Fruit fly (Drosophila melanogaster): ENCODE results near the gene CG11892.

Gene CG11892

DNA sequence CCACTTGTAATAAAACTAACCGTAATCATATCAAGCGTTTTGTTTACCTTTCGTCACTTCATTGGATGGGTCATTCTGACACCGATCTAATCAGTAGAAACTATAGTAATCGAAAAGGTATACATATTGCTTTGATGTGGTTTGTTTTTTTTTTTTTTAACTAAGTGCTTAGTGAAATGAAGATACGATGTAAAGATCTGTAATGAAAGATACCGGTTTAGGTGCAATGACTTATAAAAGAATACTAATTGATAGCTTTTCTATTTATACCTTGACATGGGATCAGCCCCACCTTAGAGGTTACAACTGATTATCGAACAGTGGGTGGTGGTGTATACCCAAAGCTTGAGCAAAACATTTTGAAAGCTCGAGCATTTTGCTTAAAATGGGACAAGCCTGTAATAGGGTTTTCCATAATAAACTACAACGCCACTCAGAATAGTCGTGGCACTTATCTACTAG lies 1.9 kb downstream of the CG11892 start, which contains the start of gene CG31300:
Gene CG31300, plus strand, starts transcription at position 412 of the 462 bp plus-strand sequence.
- no peak for TF ChIP-seq usp (GFP tag; optimal IDR thresholded peaks at IDR 0.05)
- TF ChIP-seq psq (optimal IDR thresholded peaks at IDR 0.05), result no peak
- TF ChIP-seq pan (optimal IDR thresholded peaks at IDR 0.05), result no peak
- no peak for TF ChIP-seq CG8478 (optimal IDR thresholded peaks at IDR 0.05)
- no peak for TF ChIP-seq Dll (optimal IDR thresholded peaks at IDR 0.05)
- no peak for TF ChIP-seq EcR (GFP tag; optimal IDR thresholded peaks at IDR 0.05)

DNA sequence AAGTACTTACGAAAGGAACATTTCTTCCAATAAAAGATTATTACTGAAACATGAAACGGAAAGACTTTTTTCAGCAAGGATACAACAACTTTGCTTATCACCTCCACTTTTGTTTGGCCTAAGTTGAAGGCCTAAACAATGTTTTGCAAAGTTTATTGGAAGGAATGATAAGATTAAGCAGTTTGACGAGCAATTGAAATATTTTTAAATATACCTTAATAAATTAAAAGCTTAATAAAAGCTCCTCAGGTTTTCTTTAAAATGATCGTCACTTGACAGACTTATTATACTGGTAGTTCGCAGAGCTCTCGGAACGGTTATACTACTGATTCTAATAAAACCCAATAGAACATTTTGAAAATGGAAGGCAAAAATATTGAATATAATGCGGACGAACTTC lies 3.8 kb downstream of the CG11892 start, which contains the start of gene CG31104:
Gene CG31104, plus strand, starts transcription at position 301 of the 400 bp plus-strand sequence.
- TF ChIP-seq usp (GFP tag; optimal IDR thresholded peaks at IDR 0.05) (no peak), pan (optimal IDR thresholded peaks at IDR 0.05) (no peak), EcR (GFP tag; optimal IDR thresholded peaks at IDR 0.05) (no peak), Dll (optimal IDR thresholded peaks at IDR 0.05) (no peak), psq (optimal IDR thresholded peaks at IDR 0.05) (no peak), CG8478 (optimal IDR thresholded peaks at IDR 0.05) (no peak)

DNA sequence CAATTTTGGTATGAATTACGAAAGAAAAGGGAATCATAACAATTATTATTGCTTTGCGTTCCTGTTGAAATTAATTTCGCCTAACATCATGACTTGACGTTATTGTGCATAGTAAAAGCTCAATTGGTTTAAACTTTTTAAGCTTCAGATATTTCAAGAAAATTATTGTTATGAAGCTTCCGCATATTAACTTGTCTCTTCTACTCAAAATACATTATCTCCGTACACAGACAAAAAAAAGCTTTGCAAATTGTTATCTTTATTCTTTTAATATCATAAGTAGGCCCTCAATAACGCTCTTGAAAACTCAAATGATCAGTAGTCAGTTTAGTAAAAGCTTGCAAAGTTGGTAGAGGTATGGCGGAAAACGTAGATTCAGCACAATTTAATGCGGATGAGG lies 5.8 kb downstream of the CG11892 start, which contains the start of gene CG13658:
Gene CG13658, plus strand, starts transcription at position 347 of the 400 bp plus-strand sequence.
- TF ChIP-seq usp (GFP tag; optimal IDR thresholded peaks at IDR 0.05) (no peak), CG8478 (optimal IDR thresholded peaks at IDR 0.05) (no peak), Dll (optimal IDR thresholded peaks at IDR 0.05) (no peak), pan (optimal IDR thresholded peaks at IDR 0.05) (no peak), EcR (GFP tag; optimal IDR thresholded peaks at IDR 0.05) (no peak), psq (optimal IDR thresholded peaks at IDR 0.05) (no peak)

DNA sequence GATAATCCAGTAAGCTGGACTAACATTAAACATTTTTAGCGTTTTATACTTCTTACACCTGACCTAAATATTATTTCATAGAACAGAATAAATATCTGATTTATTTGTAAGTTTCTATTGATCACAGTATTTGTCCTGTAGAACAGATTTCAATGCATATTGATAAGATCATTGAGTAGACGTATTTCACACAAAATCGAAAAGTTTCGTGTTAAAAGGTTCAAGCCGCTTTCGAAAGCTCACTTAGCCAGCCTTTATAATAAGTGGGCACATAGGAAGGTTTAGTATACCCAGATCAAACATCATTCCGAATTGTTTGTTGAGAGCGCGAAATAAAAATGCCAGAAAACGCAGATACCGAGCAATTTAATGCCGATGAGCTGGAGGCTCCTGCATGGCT lies 8.2 kb downstream of the CG11892 start, which contains the start of gene CG11893:
Gene CG11893, plus strand, starts transcription at position 301 of the 400 bp plus-strand sequence.
- TF ChIP-seq Dll (optimal IDR thresholded peaks at IDR 0.05), result no peak
- TF ChIP-seq pan (optimal IDR thresholded peaks at IDR 0.05), result no peak
- TF ChIP-seq CG8478 (optimal IDR thresholded peaks at IDR 0.05), result no peak
- TF ChIP-seq EcR (GFP tag; optimal IDR thresholded peaks at IDR 0.05), result no peak
- TF ChIP-seq psq (optimal IDR thresholded peaks at IDR 0.05), result no peak
- no peak for TF ChIP-seq usp (GFP tag; optimal IDR thresholded peaks at IDR 0.05)

DNA sequence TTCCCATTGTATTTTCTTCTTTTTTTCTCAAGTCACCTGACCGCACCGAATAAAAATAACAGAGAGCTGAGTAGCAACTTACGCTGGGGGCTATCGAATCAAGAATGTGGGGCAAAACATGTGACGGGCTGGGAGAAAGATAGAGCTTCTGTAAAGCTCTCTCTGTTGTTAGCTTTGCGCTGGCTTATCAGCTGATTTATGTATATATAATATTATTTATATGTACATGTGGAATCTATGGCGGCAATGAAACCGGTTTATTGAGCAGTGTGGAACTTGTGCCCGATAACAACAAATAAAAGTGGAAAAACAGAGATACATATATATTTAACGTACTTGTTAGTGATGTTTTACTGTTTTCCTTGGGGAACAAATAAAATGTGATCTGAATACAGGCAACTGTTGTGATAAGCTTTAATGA lies 11.5 kb downstream of the CG11892 start, which contains the start of gene CG31098:
Gene CG31098, minus strand, starts transcription at position 114 of the 421 bp plus-strand sequence.
- TF ChIP-seq CG8478 (optimal IDR thresholded peaks at IDR 0.05), result no peak
- TF ChIP-seq pan (optimal IDR thresholded peaks at IDR 0.05), result no peak
- no peak for TF ChIP-seq usp (GFP tag; optimal IDR thresholded peaks at IDR 0.05)
- TF ChIP-seq psq (optimal IDR thresholded peaks at IDR 0.05), result no peak
- no peak for TF ChIP-seq Dll (optimal IDR thresholded peaks at IDR 0.05)
- no peak for TF ChIP-seq EcR (GFP tag; optimal IDR thresholded peaks at IDR 0.05)

DNA sequence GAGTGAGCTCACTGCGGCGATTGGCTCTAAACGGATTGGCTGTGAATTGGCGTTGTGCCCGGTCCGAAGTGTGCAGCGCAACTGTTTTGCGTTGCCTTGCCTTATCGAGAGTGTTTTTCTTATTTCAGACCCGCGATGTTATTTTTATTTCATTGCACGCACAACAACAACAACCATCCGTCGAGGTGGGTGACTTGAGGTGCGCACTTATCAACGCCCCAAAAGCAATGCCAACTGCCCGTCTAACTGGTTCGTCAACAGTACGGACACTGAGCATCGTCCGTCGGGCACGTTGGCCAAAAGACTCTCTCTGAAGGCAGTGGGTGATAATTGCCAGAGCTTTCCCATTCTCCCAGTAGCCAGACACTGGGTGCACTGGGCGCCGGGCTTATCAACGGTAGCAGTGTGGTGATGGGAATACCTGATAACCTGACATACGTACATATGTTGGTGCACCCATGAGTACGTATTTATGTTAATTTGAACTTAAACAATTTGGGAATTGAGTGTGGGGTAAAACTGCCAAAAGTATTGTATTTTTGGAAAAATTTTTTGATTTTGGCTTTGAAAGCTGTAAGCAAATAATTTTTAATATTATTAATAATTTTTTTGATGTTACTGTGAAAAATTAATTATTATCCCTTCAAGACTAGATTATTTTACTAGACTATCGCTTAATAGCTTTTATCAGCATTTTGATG lies 14.1 kb downstream of the CG11892 start, which contains the start of gene CG31102:
Gene CG31102, minus strand, starts transcription at position 275 of the 701 bp plus-strand sequence.
- TF ChIP-seq usp (GFP tag; optimal IDR thresholded peaks at IDR 0.05) (no peak), CG8478 (optimal IDR thresholded peaks at IDR 0.05) (no peak), pan (optimal IDR thresholded peaks at IDR 0.05) (no peak), EcR (GFP tag; optimal IDR thresholded peaks at IDR 0.05) (no peak), Dll (optimal IDR thresholded peaks at IDR 0.05) (no peak), psq (optimal IDR thresholded peaks at IDR 0.05) (no peak)

DNA sequence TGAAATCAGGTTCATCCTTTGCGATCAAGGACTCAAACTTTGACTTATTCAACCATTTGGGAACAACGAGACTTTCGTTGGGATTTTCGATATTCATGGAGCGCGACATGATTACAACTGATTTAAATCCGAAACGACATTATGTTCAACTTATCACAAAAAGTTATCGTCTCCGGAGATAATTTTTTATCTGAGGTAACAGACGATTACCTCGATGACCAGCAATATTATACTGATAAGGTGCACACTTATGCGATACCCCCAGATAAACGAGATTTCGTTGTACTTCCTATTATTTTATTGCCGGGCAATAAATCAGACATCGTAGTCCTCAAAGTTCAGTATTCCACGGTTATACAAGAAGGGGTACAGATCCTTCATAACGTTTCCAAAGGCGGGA lies 16.3 kb downstream of the CG11892 start, which contains the start of gene CG31097:
Gene CG31097, minus strand, starts transcription at position 101 of the 400 bp plus-strand sequence.
- no peak for TF ChIP-seq Dll (optimal IDR thresholded peaks at IDR 0.05)
- no peak for TF ChIP-seq usp (GFP tag; optimal IDR thresholded peaks at IDR 0.05)
- TF ChIP-seq psq (optimal IDR thresholded peaks at IDR 0.05), result no peak
- TF ChIP-seq EcR (GFP tag; optimal IDR thresholded peaks at IDR 0.05), result no peak
- TF ChIP-seq pan (optimal IDR thresholded peaks at IDR 0.05), result no peak
- no peak for TF ChIP-seq CG8478 (optimal IDR thresholded peaks at IDR 0.05)

DNA sequence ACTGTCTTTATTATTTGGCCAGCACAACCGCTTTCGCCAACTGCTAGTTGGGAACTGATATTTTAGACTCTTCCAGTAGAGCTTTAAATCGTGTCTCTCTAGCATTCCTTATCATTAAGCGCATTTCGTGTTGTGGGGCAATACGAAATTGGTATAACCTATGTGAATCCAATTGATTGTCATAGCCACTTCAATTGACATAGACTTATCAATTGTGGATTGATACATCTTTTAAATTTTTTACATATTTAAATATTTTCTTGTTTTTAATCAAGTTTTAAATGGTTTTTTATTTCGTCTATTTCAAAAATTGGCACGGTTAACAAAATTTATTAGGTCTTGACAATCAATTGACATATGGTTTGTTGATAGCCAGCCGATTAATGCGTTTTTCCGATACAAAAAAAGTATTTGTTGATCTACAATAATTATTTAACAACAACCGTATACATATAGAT lies 18.2 kb downstream of the CG11892 start, which contains the start of gene CG31288:
Gene CG31288, minus strand, starts transcription at position 51 of the 458 bp plus-strand sequence.
- no peak for TF ChIP-seq usp (GFP tag; optimal IDR thresholded peaks at IDR 0.05)
- no peak for TF ChIP-seq Dll (optimal IDR thresholded peaks at IDR 0.05)
- TF ChIP-seq EcR (GFP tag; optimal IDR thresholded peaks at IDR 0.05), result no peak
- TF ChIP-seq pan (optimal IDR thresholded peaks at IDR 0.05), result no peak
- no peak for TF ChIP-seq psq (optimal IDR thresholded peaks at IDR 0.05)
- no peak for TF ChIP-seq CG8478 (optimal IDR thresholded peaks at IDR 0.05)

DNA sequence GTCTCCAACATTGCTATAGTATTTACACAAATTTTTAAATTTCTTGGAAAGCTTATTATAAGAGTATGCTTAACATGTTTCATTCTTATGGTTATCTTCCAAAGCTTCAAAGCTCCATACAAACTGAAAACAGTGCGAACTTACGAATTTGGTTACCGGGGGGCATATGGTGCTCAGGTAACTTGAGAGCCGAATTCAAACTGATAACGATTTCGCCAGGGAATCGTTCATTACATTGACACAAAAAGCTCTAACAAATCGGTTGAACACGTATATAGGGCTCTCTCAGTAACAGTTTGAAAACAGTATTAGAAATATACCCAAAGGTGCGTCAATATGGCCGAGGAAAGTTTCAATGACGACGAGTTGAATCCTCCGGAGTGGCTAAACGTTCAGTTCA lies 19.2 kb downstream of the CG11892 start, which contains the start of gene CG13659:
Gene CG13659, plus strand, starts transcription at position 317 of the 400 bp plus-strand sequence.
- TF ChIP-seq pan (optimal IDR thresholded peaks at IDR 0.05) (no peak), psq (optimal IDR thresholded peaks at IDR 0.05) (no peak), CG8478 (optimal IDR thresholded peaks at IDR 0.05) (no peak), Dll (optimal IDR thresholded peaks at IDR 0.05) (no peak), usp (GFP tag; optimal IDR thresholded peaks at IDR 0.05) (no peak), EcR (GFP tag; optimal IDR thresholded peaks at IDR 0.05) (no peak)

DNA sequence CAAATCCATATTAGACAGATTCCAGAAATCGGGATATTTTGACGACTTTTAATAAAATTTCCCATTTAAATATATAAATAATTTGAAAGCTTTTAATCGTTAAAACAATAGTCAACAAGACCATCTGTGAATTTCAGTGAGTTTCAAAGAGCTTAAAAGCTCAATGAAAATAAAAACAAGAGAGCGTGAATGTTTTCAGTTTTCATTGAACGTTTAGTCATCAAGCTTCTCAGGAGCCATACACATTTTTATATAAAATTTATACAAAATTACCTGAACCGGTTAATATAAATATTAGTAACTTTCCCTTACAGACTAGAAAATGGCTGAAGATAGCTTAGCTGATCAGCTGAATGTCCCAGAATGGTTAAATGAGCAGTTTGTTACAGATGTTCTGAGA lies 20.9 kb downstream of the CG11892 start, which contains the start of gene CG31370:
Gene CG31370, plus strand, starts transcription at position 226 of the 400 bp plus-strand sequence.
- TF ChIP-seq psq (optimal IDR thresholded peaks at IDR 0.05), result no peak
- no peak for TF ChIP-seq Dll (optimal IDR thresholded peaks at IDR 0.05)
- TF ChIP-seq usp (GFP tag; optimal IDR thresholded peaks at IDR 0.05), result no peak
- no peak for TF ChIP-seq pan (optimal IDR thresholded peaks at IDR 0.05)
- no peak for TF ChIP-seq CG8478 (optimal IDR thresholded peaks at IDR 0.05)
- TF ChIP-seq EcR (GFP tag; optimal IDR thresholded peaks at IDR 0.05), result no peak

DNA sequence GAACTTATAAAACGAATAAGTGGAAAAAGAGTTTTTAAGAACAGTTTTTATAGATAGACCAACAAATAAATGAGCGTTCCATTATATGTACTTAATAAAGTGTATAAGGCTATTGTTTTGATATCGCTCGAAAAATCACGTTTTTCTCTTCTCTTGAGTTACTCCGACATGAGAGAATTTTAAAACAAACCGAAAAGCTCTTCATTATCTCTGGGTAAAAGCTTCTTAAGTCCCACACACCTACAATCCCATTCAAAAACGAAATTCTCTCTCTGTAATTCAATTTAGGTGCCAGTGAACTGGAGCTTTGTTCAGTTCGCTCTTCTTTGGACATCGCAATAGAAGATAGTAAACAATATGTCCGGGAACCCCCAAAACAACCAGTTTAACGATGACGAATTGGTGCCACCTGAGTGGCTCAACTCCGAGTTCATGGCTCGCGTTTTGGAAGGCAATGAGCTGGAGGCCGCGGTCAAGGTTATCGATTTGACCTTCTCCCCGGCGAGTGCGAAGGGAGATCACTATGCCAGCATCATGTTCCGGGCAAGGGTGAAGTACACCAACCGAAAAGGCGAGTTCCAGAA lies 22.6 kb downstream of the CG11892 start, which contains the start of gene CG31436:
Gene CG31436, plus strand, starts transcription at position 281 of the 584 bp plus-strand sequence.
- TF ChIP-seq pan (optimal IDR thresholded peaks at IDR 0.05) (no peak), psq (optimal IDR thresholded peaks at IDR 0.05) (no peak), CG8478 (optimal IDR thresholded peaks at IDR 0.05) (no peak), Dll (optimal IDR thresholded peaks at IDR 0.05) (no peak)

Data from whole organism.